Worm (Caenorhabditis elegans) whole organism, L4/young adult: ENCODE measurements around the gene irld-39.

Experiments
- W03F9.2 ChIP-seq: fragments of 150-350 bp; optimal IDR thresholded peaks from 2 replicates; lab custom pipeline; 2014; ENCODE audit warnings: missing biosample characterization, missing genetic modification characterization
- dao-5 ChIP-seq: sonication (generic microtip); optimal IDR thresholded peaks from 2 replicates; lab custom pipeline; 2016; ENCODE audit warnings: missing genotype, missing genetic modification characterization, moderate library complexity, missing compliant biosample characterization

- TF ChIP-seq dao-5 (tag; lab: Kevin White, UChicago) = no peak
- no peak for TF ChIP-seq W03F9.2 (tag; lab: Kevin White, UChicago)
Measured at ce11 chrIV:16184521-16184920, 48.4 kb upstream of the irld-39 start, which contains the start of gene Y105C5B.1413.
